Worm (Caenorhabditis elegans): Measurements from ENCODE around the gene srh-245.

Gene srh-245

DNA sequence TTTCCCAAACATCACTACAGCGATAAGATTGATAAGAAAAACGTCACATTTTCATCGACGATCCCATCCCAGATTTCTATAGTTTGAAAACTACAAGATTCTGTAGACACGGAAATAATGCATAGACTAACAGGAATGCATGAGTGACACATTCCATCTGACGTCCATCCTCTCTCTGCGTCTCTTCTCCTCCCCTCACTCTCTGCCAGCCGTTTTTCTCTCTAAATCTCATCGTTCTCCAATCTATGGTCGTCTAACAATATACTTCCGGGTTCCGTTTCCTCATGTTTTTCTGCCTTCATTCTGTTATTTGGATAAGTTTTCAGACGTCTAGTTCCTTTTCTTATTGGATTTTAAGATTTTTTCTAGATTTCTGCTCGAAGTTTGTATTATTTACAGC lies 36.7 kb downstream of the srh-245 start, which contains the start of gene F48G7.4 (continued):
- TF ChIP-seq F37D6.2 (tag; optimal IDR thresholded peaks at IDR 0.05) (peak; percentile 15), unc-130 (GFP tag; optimal IDR thresholded peaks at IDR 0.05) (no peak), mes-2 (tag; optimal IDR thresholded peaks at IDR 0.05; ENCODE audit: poor library complexity, severe bottlenecking) (peak; percentile 56), mep-1 (tag; optimal IDR thresholded peaks at IDR 0.05) (peak; percentile 73), unc-62 (GFP tag; optimal IDR thresholded peaks at IDR 0.05 in 1 of 2) (peak in 1 of 2 experiments; percentile 99), unc-62 (tag; optimal IDR thresholded peaks at IDR 0.05) (no peak), nhr-11 (tag; optimal IDR thresholded peaks at IDR 0.05) (peak; percentile 18), dmd-8 (GFP tag; IDR thresholded peaks at IDR 0.05) (no peak), nhr-6 (tag; optimal IDR thresholded peaks at IDR 0.05) (peak; percentile 30), pha-4 (GFP tag; IDR thresholded peaks at IDR 0.05) (no peak), pha-4 (tag; optimal IDR thresholded peaks at IDR 0.05) (no peak), madf-5 (GFP tag; IDR thresholded peaks at IDR 0.05) (no peak), Y5F2A.4 (GFP tag; optimal IDR thresholded peaks at IDR 0.05) (no peak), ceh-32 (tag; optimal IDR thresholded peaks at IDR 0.05; ENCODE audit: poor library complexity) (no peak), arid-1 (GFP tag; conservative IDR thresholded peaks at IDR 0.05) (no peak), tra-1 (GFP tag; IDR thresholded peaks at IDR 0.05) (peak; percentile 77)

DNA sequence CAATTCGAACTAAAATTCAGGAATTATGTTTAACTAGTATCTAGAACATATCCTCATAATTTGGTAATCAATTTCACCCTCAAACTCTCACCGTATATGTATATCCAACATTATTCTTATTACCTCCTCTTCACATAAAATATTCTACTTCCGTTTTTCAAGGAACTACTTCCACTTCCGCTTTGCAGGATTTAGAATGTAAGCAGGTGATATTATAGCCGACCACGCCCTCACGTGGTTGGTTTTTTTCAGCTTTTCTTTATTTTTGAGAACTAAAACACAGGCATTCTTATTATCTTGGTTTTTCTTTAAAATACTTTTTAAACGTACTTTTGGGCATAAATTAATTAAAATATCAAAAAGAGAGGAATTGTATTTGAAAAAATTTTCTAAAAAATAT lies 37.8 kb downstream of the srh-245 start:
- TF ChIP-seq rbr-2 (tag; optimal IDR thresholded peaks at IDR 0.05) (no peak), nhr-11 (tag; optimal IDR thresholded peaks at IDR 0.05) (peak; percentile 12)

DNA sequence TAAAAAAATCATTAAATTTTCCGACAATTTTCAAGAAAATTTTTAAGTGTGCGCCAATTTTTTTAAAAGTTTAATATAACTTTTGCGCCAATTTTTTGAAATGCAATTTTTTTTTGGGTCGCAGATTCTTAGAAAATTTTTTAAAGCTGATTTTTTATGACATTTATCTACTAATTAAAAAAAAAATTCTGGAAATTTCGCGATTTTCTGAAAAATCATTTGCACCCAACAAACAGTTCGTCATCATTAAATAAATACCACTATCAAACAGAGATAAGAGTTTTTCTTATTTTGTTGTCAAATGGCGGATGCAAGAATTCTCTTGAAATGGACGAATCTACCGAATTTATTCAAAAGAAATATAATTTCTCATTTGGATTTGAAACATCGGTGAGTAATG lies 40.4 kb downstream of the srh-245 start, which contains the start of gene F48G7.13:
F48G7.13 (plus strand) TSS at position 301 of the 400 bp plus-strand sequence.
- TF ChIP-seq daf-16 (GFP tag; optimal IDR thresholded peaks at IDR 0.05) (no peak), daf-16 (tag; optimal IDR thresholded peaks at IDR 0.05) (peak; percentile 55), tag-97 (GFP tag; IDR thresholded peaks at IDR 0.05) (no peak)

DNA sequence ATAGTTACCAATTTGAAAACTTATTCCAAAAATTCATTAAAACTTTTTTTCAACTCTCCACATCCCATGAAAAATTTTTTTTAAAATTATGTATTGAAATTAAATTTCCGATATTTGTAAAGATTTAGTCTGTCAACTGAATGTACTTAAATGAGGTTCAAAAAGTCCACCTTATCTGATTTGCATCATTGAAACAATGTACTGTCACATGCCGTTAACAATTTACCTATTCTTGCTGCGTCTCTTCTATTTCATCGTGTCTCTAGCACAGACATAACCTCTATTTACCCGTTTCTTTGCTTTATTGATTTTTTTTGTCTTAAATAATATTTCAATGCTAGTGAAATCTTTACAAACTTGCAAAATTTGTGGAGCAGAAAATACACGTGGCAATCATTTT lies 45.5 kb downstream of the srh-245 start, which contains the start of gene nhr-90:
nhr-90 (plus strand) TSS at position 296 of the 400 bp plus-strand sequence.
- TF ChIP-seq nhr-111 (GFP tag; optimal IDR thresholded peaks at IDR 0.05): no peak
- TF ChIP-seq nhr-28 (tag; optimal IDR thresholded peaks at IDR 0.05): peak; percentile 9
- peak; percentile 70 for TF ChIP-seq hlh-30 (tag; optimal IDR thresholded peaks at IDR 0.05; ENCODE audit: insufficient read depth)

DNA sequence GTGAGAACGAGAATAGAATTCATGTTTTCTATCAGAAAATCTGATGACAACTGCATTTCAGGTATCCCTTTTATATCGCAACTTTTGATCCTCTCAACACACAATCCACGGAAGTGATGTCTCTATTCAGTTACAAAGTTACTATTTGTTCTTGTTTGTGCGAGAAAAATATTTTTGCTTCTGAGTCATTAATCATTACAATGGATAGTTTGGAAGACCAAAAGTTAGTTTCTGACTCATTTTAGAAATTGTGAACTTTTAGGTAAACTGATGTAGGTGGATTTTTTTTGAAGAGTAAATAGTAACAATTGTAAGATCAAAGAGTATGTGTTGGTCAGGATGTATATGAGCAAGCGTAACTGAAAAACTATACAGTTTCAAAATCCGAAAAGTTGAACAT lies 46.1 kb downstream of the srh-245 start, which contains the start of gene srlf-36:
srlf-36 (minus strand) TSS at position 101 of the 400 bp plus-strand sequence.
- TF ChIP-seq lin-15B (tag; optimal IDR thresholded peaks at IDR 0.05) (no peak), nhr-41 (GFP tag; IDR thresholded peaks at IDR 0.05) (no peak), lim-7 (GFP tag; IDR thresholded peaks at IDR 0.05) (no peak), hlh-11 (tag; optimal IDR thresholded peaks at IDR 0.05) (no peak), dmd-8 (GFP tag; IDR thresholded peaks at IDR 0.05) (no peak), nhr-48 (tag; optimal IDR thresholded peaks at IDR 0.05) (no peak), arid-1 (GFP tag; conservative IDR thresholded peaks at IDR 0.05) (no peak), unc-130 (GFP tag; optimal IDR thresholded peaks at IDR 0.05) (no peak), saeg-2 (GFP tag; IDR thresholded peaks at IDR 0.05) (no peak), fkh-10 (GFP tag; optimal IDR thresholded peaks at IDR 0.05) (no peak)

DNA sequence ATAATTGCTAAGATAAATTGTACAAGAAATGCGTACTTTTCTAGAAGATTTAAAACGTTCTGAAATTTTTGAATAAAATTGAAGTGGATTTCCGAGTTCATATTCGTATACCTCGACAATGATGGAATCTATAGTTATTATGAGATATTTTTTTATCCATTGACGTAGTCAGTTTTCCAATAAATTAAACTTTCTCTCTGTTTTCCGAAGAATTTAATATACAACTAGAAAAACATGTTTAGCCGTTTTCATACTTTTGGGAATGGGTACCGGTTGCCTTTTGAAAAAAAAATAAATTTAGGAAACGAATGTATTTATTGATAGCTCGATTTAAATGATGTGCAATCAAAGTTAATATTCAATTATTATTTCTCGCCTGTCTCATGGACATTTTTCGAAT lies 46.9 kb downstream of the srh-245 start, which contains the start of gene srw-109:
srw-109 (minus strand) TSS at position 101 of the 400 bp plus-strand sequence.
- TF ChIP-seq aly-2 (tag; optimal IDR thresholded peaks at IDR 0.05) (no peak), lir-3 (tag; optimal IDR thresholded peaks at IDR 0.05) (no peak), unc-62 (GFP tag; optimal IDR thresholded peaks at IDR 0.05 in 1 of 2) (no peak), unc-62 (tag; optimal IDR thresholded peaks at IDR 0.05) (no peak), ceh-32 (tag; optimal IDR thresholded peaks at IDR 0.05; ENCODE audit: poor library complexity) (no peak), lin-38 (GFP tag; IDR thresholded peaks at IDR 0.05) (no peak), skn-1 (tag; optimal IDR thresholded peaks at IDR 0.05) (no peak), sdz-12 (GFP tag; optimal IDR thresholded peaks at IDR 0.05) (no peak), zfp-2 (tag; optimal IDR thresholded peaks at IDR 0.05) (no peak), R02D3.7 (tag; optimal IDR thresholded peaks at IDR 0.05) (no peak), unc-130 (GFP tag; optimal IDR thresholded peaks at IDR 0.05) (no peak), egl-43 (GFP tag; IDR thresholded peaks at IDR 0.05) (no peak), dpl-1 (GFP tag; optimal IDR thresholded peaks at IDR 0.05) (no peak), nhr-10 (tag; optimal IDR thresholded peaks at IDR 0.05) (no peak), egl-27 (tag; optimal IDR thresholded peaks at IDR 0.05) (no peak), ctbp-1 (GFP tag; IDR thresholded peaks at IDR 0.05) (no peak), ceh-44 (GFP tag; IDR thresholded peaks at IDR 0.05) (no peak), ztf-11 (tag; optimal IDR thresholded peaks at IDR 0.05) (no peak)

Data from whole organism, L4 larva.